Worm (Caenorhabditis elegans) whole organism, early embryonic: ENCODE data around the gene fbxb-50.

Experiments used
- aly-1 ChIP-seq: sonication (generic microtip); optimal IDR thresholded peaks from 2 replicates; lab custom pipeline; 2016; ENCODE audit warnings: missing genetic modification characterization, missing compliant biosample characterization
- ama-1 ChIP-seq: fragments of 150-350 bp; optimal IDR thresholded peaks from 2 replicates; lab custom pipeline; 2014
- ceh-36 ChIP-seq: sonication (generic microtip); optimal IDR thresholded peaks from 2 replicates; lab custom pipeline; 2016; ENCODE audit warnings: missing genetic modification characterization, inconsistent platforms, missing compliant biosample characterization
- ets-7 ChIP-seq: sonication (generic microtip); optimal IDR thresholded peaks from 2 replicates; lab custom pipeline; 2016; ENCODE audit warnings: missing genotype, missing genetic modification characterization, missing compliant biosample characterization

ce11 chrII:1600661-1601060 is 44.4 kb downstream of the fbxb-50 start, which contains the start of gene bath-26:
- TF ChIP-seq ama-1 (lab: Kevin White, UChicago) (no peak), ets-7 (tag; lab: Kevin White, UChicago) (no peak), ceh-36 (tag; lab: Kevin White, UChicago) (no peak), aly-1 (tag; lab: Kevin White, UChicago) (no peak)
